Worm (Caenorhabditis elegans) whole organism, L1 larva: ENCODE results near the gene C14E2.5.

Source experiments
- ama-1 ChIP-seq: fragments of 150-350 bp; optimal IDR thresholded peaks from 2 replicates; lab custom pipeline; 2014
- ceh-82 ChIP-seq, 3 experiments: fragments of 150-350 bp in 1 of 3; sonication (generic microtip) in 2 of 3; optimal IDR thresholded peaks; 2 replicates each; lab custom pipeline; 2014 to 2017; ENCODE audit warnings: missing biosample characterization in 3 of 3, missing genetic modification characterization in 3 of 3
- jun-1 ChIP-seq: fragments of 150-350 bp; optimal IDR thresholded peaks from 2 replicates; lab custom pipeline; 2014; ENCODE audit warnings: missing biosample characterization, missing genetic modification reagents, missing genetic modification characterization
- skn-1 ChIP-seq: fragments of 150-350 bp; optimal IDR thresholded peaks from 2 replicates; lab custom pipeline; 2014; ENCODE audit warnings: missing biosample characterization, missing genetic modification characterization
- unc-62 ChIP-seq: fragments of 150-350 bp; optimal IDR thresholded peaks from 2 replicates; lab custom pipeline; 2014; ENCODE audit warnings: missing biosample characterization, missing genetic modification reagents, missing genetic modification characterization

- no peak for TF ChIP-seq ama-1
- TF ChIP-seq skn-1 (tag; lab: Kevin White, UChicago), result no peak
- TF ChIP-seq unc-62 (GFP tag; lab: Kevin White, UChicago), result no peak
- no peak for TF ChIP-seq ceh-82 (tag; optimal IDR thresholded peaks at IDR 0.05; lab: Kevin White, UChicago)
- TF ChIP-seq jun-1, result no peak
Measured at ce11 chrX:1857777-1858176, 32.6 kb upstream of the C14E2.5 start.
